Worm (Caenorhabditis elegans): ENCODE results near the gene dhps-1.
A peak's percentile ranks its signal among the peaks of the same experiment; 100 is the strongest.

Gene dhps-1

ce11 chrII:12042108-12042960, 49.5 kb downstream of the dhps-1 start, which contains the start of gene ippk-1:
ippk-1 (plus strand) TSS chrII:12042910.
- TF ChIP-seq ceh-83 (GFP tag; optimal IDR thresholded peaks at IDR 0.05) (no peak), ztf-11 (tag; optimal IDR thresholded peaks at IDR 0.05) (no peak), nhr-12 (tag; optimal IDR thresholded peaks at IDR 0.05) (no peak), unc-120 (tag; optimal IDR thresholded peaks at IDR 0.05; ENCODE audit: poor library complexity, severe bottlenecking) (no peak), mep-1 (tag; optimal IDR thresholded peaks at IDR 0.05) (peak; percentile 42), tbx-8 (GFP tag; optimal IDR thresholded peaks at IDR 0.05) (peak; percentile 63), bed-3 (GFP tag; optimal IDR thresholded peaks at IDR 0.05) (peak; percentile 27), ceh-43 (GFP tag; optimal IDR thresholded peaks at IDR 0.05) (peak; percentile 56), unc-39 (tag; optimal IDR thresholded peaks at IDR 0.05) (no peak), sem-2 (GFP tag; optimal IDR thresholded peaks at IDR 0.05) (peak; percentile 44), nhr-28 (tag; optimal IDR thresholded peaks at IDR 0.05) (no peak), lin-32 (GFP tag; optimal IDR thresholded peaks at IDR 0.05) (peak; percentile 53), lin-13 (tag; optimal IDR thresholded peaks at IDR 0.05) (peak; percentile 21), M03D4.4 (tag; optimal IDR thresholded peaks at IDR 0.05) (peak; percentile 54), unc-62 (GFP tag; optimal IDR thresholded peaks at IDR 0.05) (no peak), mls-2 (tag; optimal IDR thresholded peaks at IDR 0.05) (peak; percentile 85), elt-3 (tag; optimal IDR thresholded peaks at IDR 0.05) (no peak), ceh-39 (tag; optimal IDR thresholded peaks at IDR 0.05) (no peak), blmp-1 (tag; optimal IDR thresholded peaks at IDR 0.05) (no peak), lsy-2 (tag; optimal IDR thresholded peaks at IDR 0.05) (peak; percentile 50), zip-8 (tag; optimal IDR thresholded peaks at IDR 0.05) (no peak), elt-1 (tag; optimal IDR thresholded peaks at IDR 0.05; ENCODE audit: borderline replicate concordance, insufficient read depth) (no peak), drap-1 (GFP tag; optimal IDR thresholded peaks at IDR 0.05) (peak; percentile 56), nhr-76 (tag; optimal IDR thresholded peaks at IDR 0.05) (no peak), pha-4 (tag; optimal IDR thresholded peaks at IDR 0.05) (peak; percentile 45), ces-1 (GFP tag; optimal IDR thresholded peaks at IDR 0.05) (peak; percentile 78), flh-1 (GFP tag; optimal IDR thresholded peaks at IDR 0.05) (no peak), nhr-2 (tag; optimal IDR thresholded peaks at IDR 0.05) (no peak), cnd-1 (tag; optimal IDR thresholded peaks at IDR 0.05) (peak; percentile 35), mab-5 (tag; optimal IDR thresholded peaks at IDR 0.05) (no peak), nhr-237 (tag; optimal IDR thresholded peaks at IDR 0.05) (no peak), snpc-4 (tag; optimal IDR thresholded peaks at IDR 0.05) (no peak), hlh-1 (tag; optimal IDR thresholded peaks at IDR 0.05) (no peak), sptf-1 (tag; optimal IDR thresholded peaks at IDR 0.05) (peak; percentile 87), ham-2 (GFP tag; optimal IDR thresholded peaks at IDR 0.05) (peak; percentile 60)
